Fruit fly (Drosophila melanogaster) whole organism: ENCODE results near the gene CG9992.

Source experiments
- CG8478 ChIP-seq: fragments of >200 bp; optimal IDR thresholded peaks from 2 replicates; lab custom pipeline; 2018; ENCODE audit warnings: inconsistent platforms
- Dll ChIP-seq: fragments of >200 bp; optimal IDR thresholded peaks from 2 replicates; lab custom pipeline; 2017
- pan ChIP-seq: fragments of >200 bp; optimal IDR thresholded peaks from 2 replicates; lab custom pipeline; 2017
- psq ChIP-seq: fragments of >200 bp; optimal IDR thresholded peaks from 2 replicates; lab custom pipeline; 2017
- usp ChIP-seq: fragments of >200 bp; optimal IDR thresholded peaks from 2 replicates; lab custom pipeline; 2017; ENCODE audit warnings: missing biosample characterization, missing genetic modification characterization, mixed read lengths

dm6 chrX:16427786-16428400 lies 43.2 kb upstream of the CG9992 start:
- no peak for TF ChIP-seq pan (lab: Kevin White, UChicago)
- no peak for TF ChIP-seq Dll (lab: Kevin White, UChicago)
- TF ChIP-seq CG8478 (lab: Kevin White, UChicago) = no peak
- no peak for TF ChIP-seq psq (lab: Kevin White, UChicago)
- no peak for TF ChIP-seq usp (GFP tag; lab: Kevin White, UChicago)
